Fruit fly (Drosophila melanogaster) whole organism, wandering third instar larva: ENCODE results near the gene CG34253.

Experiments
- pan ChIP-seq: fragments of >200 bp; optimal IDR thresholded peaks from 2 replicates; lab custom pipeline; 2017
- sage ChIP-seq: fragments of 200-800 bp; sonication (Bioruptor generic); optimal IDR thresholded peaks from 2 replicates; lab custom pipeline; 2016; ENCODE audit warnings: missing biosample characterization, mild to moderate bottlenecking, missing genetic modification characterization

- TF ChIP-seq sage (no peak), pan (lab: Kevin White, UChicago) (no peak)
Measured at dm6 chr3L:18057033-18057432, 30.1 kb downstream of the CG34253 start.
